Fruit fly (Drosophila melanogaster) whole organism, prepupa: ENCODE data around the gene Rga.
A peak's percentile ranks its signal among the peaks of the same experiment; 100 is the strongest.

ENCODE experiments used
- CG10631 ChIP-seq: fragments of 200-800 bp; sonication (Bioruptor generic); optimal IDR thresholded peaks from 2 replicates; lab custom pipeline; 2016; ENCODE audit warnings: missing biosample characterization, missing genetic modification characterization
- CG10669 ChIP-seq: fragments of 200-800 bp; sonication (Bioruptor generic); optimal IDR thresholded peaks from 3 replicates; lab custom pipeline; 2018; ENCODE audit warnings: missing biosample characterization, mild to moderate bottlenecking, missing genetic modification characterization, moderate library complexity
- CG11902 ChIP-seq: fragments of 200-800 bp; sonication (Bioruptor generic); optimal IDR thresholded peaks from 3 replicates; lab custom pipeline; 2016; ENCODE audit warnings: missing biosample characterization, missing genetic modification characterization
- CG1621 ChIP-seq: fragments of 200-800 bp; sonication (Bioruptor generic); optimal IDR thresholded peaks from 3 replicates; lab custom pipeline; 2018; ENCODE audit warnings: missing biosample characterization, mild to moderate bottlenecking, missing genetic modification characterization
- CG16779 ChIP-seq: fragments of 200-800 bp; sonication (Bioruptor generic); optimal IDR thresholded peaks from 3 replicates; lab custom pipeline; 2017; ENCODE audit warnings: missing biosample characterization, mild to moderate bottlenecking, missing genetic modification characterization
- CG31627 ChIP-seq: fragments of 200-800 bp; sonication (Bioruptor generic); optimal IDR thresholded peaks from 3 replicates; lab custom pipeline; 2016; ENCODE audit warnings: missing biosample characterization, missing genetic modification characterization
- CG32006 ChIP-seq: fragments of 200-800 bp; sonication (Bioruptor generic); optimal IDR thresholded peaks from 3 replicates; lab custom pipeline; 2017; ENCODE audit warnings: missing biosample characterization, mild to moderate bottlenecking, missing genetic modification characterization
- CG34406 ChIP-seq: fragments of 200-800 bp; sonication (Bioruptor generic); optimal IDR thresholded peaks from 3 replicates; lab custom pipeline; 2016; ENCODE audit warnings: missing biosample characterization, missing genetic modification characterization
- CG3919 ChIP-seq: fragments of 200-800 bp; sonication (Bioruptor generic); optimal IDR thresholded peaks from 3 replicates; lab custom pipeline; 2016; ENCODE audit warnings: missing biosample characterization, missing genetic modification characterization
- CG4318 ChIP-seq: fragments of 200-800 bp; sonication (Bioruptor generic); optimal IDR thresholded peaks from 3 replicates; lab custom pipeline; 2017; ENCODE audit warnings: missing biosample characterization, mild to moderate bottlenecking, missing genetic modification characterization
- CG6792 ChIP-seq: fragments of 200-800 bp; sonication (Bioruptor generic); optimal IDR thresholded peaks from 3 replicates; lab custom pipeline; 2016; ENCODE audit warnings: missing biosample characterization, missing genetic modification characterization
- CG6808 ChIP-seq: fragments of 200-800 bp; sonication (Bioruptor generic); optimal IDR thresholded peaks from 3 replicates; lab custom pipeline; 2017; ENCODE audit warnings: missing biosample characterization, missing genetic modification characterization, mild to moderate bottlenecking, moderate library complexity, missing genetic modification reagents
- CG6854 ChIP-seq: fragments of 200-800 bp; sonication (Bioruptor generic); optimal IDR thresholded peaks from 2 replicates; lab custom pipeline; 2017; ENCODE audit warnings: missing biosample characterization, mild to moderate bottlenecking, missing genetic modification characterization
- CG7368 ChIP-seq: fragments of 200-800 bp; sonication (Bioruptor generic); optimal IDR thresholded peaks from 3 replicates; lab custom pipeline; 2016; ENCODE audit warnings: missing biosample characterization, missing genetic modification characterization
- CG8119 ChIP-seq: fragments of 200-800 bp; sonication (Bioruptor generic); IDR thresholded peaks from 3 replicates; pipeline ENCODE4 v1.3.6; 2022; ENCODE audit warnings: missing biosample characterization, missing genetic modification characterization
- CG8319 ChIP-seq: fragments of 200-800 bp; sonication (Bioruptor generic); optimal IDR thresholded peaks from 3 replicates; lab custom pipeline; 2016; ENCODE audit warnings: missing biosample characterization, missing genetic modification characterization
- CG8632 ChIP-seq: fragments of 200-800 bp; sonication (Bioruptor generic); optimal IDR thresholded peaks from 3 replicates; lab custom pipeline; 2016; ENCODE audit warnings: missing biosample characterization, missing genetic modification characterization
- CG9139 ChIP-seq: fragments of 200-800 bp; sonication (Bioruptor generic); optimal IDR thresholded peaks from 3 replicates; lab custom pipeline; 2017; ENCODE audit warnings: missing biosample characterization, mild to moderate bottlenecking, missing genetic modification characterization
- Eip75B ChIP-seq: fragments of 200-800 bp; sonication (Bioruptor generic); optimal IDR thresholded peaks from 3 replicates; lab custom pipeline; 2016; ENCODE audit warnings: missing biosample characterization, missing genetic modification characterization
- Eip78C ChIP-seq: fragments of 200-800 bp; sonication (Bioruptor generic); peaks from one replicate; lab custom pipeline; 2016; ENCODE audit warnings: missing biosample characterization, missing genetic modification characterization
- Eip93F ChIP-seq: fragments of 200-800 bp; sonication (Bioruptor generic); optimal IDR thresholded peaks from 2 replicates; lab custom pipeline; 2016; ENCODE audit warnings: missing biosample characterization, mild to moderate bottlenecking, missing genetic modification characterization
- Ets21C ChIP-seq: fragments of 200-800 bp; sonication (Bioruptor generic); optimal IDR thresholded peaks from 3 replicates; lab custom pipeline; 2016; ENCODE audit warnings: missing biosample characterization, missing genetic modification characterization
- Ets96B ChIP-seq: fragments of 200-800 bp; optimal IDR thresholded peaks from 2 replicates; lab custom pipeline; 2019; ENCODE audit warnings: missing biosample characterization, mild to moderate bottlenecking, missing genetic modification characterization, moderate library complexity
- Hr38 ChIP-seq: sonication (Bioruptor generic); optimal IDR thresholded peaks from 2 replicates; lab custom pipeline; 2016; ENCODE audit warnings: missing biosample characterization, missing genetic modification characterization
- Hr4 ChIP-seq: fragments of 200-800 bp; sonication (Bioruptor generic); optimal IDR thresholded peaks from 3 replicates; lab custom pipeline; 2016; ENCODE audit warnings: missing biosample characterization, missing genetic modification characterization
- Lpt ChIP-seq: fragments of 200-800 bp; sonication (Bioruptor generic); optimal IDR thresholded peaks from 3 replicates; lab custom pipeline; 2016; ENCODE audit warnings: missing biosample characterization, missing genetic modification characterization
- Met ChIP-seq: fragments of 200-800 bp; sonication (Bioruptor generic); optimal IDR thresholded peaks from 3 replicates; lab custom pipeline; 2016; ENCODE audit warnings: missing biosample characterization, missing genetic modification characterization
- Smox ChIP-seq: fragments of 200-800 bp; sonication (Bioruptor generic); optimal IDR thresholded peaks from 3 replicates; lab custom pipeline; 2016; ENCODE audit warnings: missing biosample characterization, missing genetic modification characterization
- Sox102F ChIP-seq: fragments of 200-800 bp; sonication (Bioruptor generic); optimal IDR thresholded peaks from 2 replicates; lab custom pipeline; 2016; ENCODE audit warnings: missing biosample characterization, mild to moderate bottlenecking, missing genetic modification characterization
- Sox14 ChIP-seq: fragments of 200-800 bp; sonication (Bioruptor generic); optimal IDR thresholded peaks from 3 replicates; lab custom pipeline; 2016; ENCODE audit warnings: missing biosample characterization, missing genetic modification characterization
- Sox15 ChIP-seq: fragments of 200-800 bp; sonication (Bioruptor generic); optimal IDR thresholded peaks from 3 replicates; lab custom pipeline; 2016; ENCODE audit warnings: missing biosample characterization, missing genetic modification characterization
- achi ChIP-seq: fragments of 200-800 bp; sonication (Bioruptor generic); optimal IDR thresholded peaks from 3 replicates; lab custom pipeline; 2016; ENCODE audit warnings: missing biosample characterization, missing genetic modification characterization
- acj6 ChIP-seq: fragments of 200-800 bp; sonication (Bioruptor generic); optimal IDR thresholded peaks from 3 replicates; lab custom pipeline; 2016; ENCODE audit warnings: missing biosample characterization, missing genetic modification characterization
- cyc ChIP-seq: fragments of 200-800 bp; sonication (Bioruptor generic); optimal IDR thresholded peaks from 3 replicates; lab custom pipeline; 2016; ENCODE audit warnings: missing biosample characterization, missing genetic modification characterization
- dac ChIP-seq: fragments of 200-800 bp; sonication (Bioruptor generic); optimal IDR thresholded peaks from 2 replicates; lab custom pipeline; 2017; ENCODE audit warnings: missing biosample characterization, mild to moderate bottlenecking, missing genetic modification characterization
- dsx ChIP-seq: fragments of 200-800 bp; optimal IDR thresholded peaks from 3 replicates; lab custom pipeline; 2019; ENCODE audit warnings: missing biosample characterization, mild to moderate bottlenecking, missing genetic modification characterization, moderate library complexity; ENCODE audit not compliant: poor library complexity, severe bottlenecking
- eg ChIP-seq: fragments of 200-800 bp; sonication (Bioruptor generic); IDR thresholded peaks from 3 replicates; pipeline ENCODE4 v1.3.6; 2022; ENCODE audit warnings: missing biosample characterization, missing genetic modification characterization
- fd85E ChIP-seq: fragments of 200-800 bp; sonication (Bioruptor generic); optimal IDR thresholded peaks from 3 replicates; lab custom pipeline; 2016; ENCODE audit warnings: missing biosample characterization, missing genetic modification characterization
- fkh ChIP-seq: fragments of 200-800 bp; sonication (Bioruptor generic); optimal IDR thresholded peaks from 3 replicates; lab custom pipeline; 2017; ENCODE audit warnings: missing biosample characterization, mild to moderate bottlenecking, missing genetic modification characterization, moderate library complexity
- lz ChIP-seq: fragments of 200-800 bp; sonication (Bioruptor generic); optimal IDR thresholded peaks from 3 replicates; lab custom pipeline; 2016; ENCODE audit warnings: missing biosample characterization, missing genetic modification characterization
- pdm3 ChIP-seq: fragments of 200-800 bp; sonication (Bioruptor generic); optimal IDR thresholded peaks from 3 replicates; lab custom pipeline; 2016; ENCODE audit warnings: missing biosample characterization, missing genetic modification characterization
- spab ChIP-seq: fragments of 200-800 bp; sonication (Bioruptor generic); optimal IDR thresholded peaks from 2 replicates; lab custom pipeline; 2017; ENCODE audit warnings: missing biosample characterization, mild to moderate bottlenecking, missing genetic modification characterization, missing genetic modification reagents
- ss ChIP-seq, 2 experiments: fragments of 200-800 bp; sonication (Bioruptor generic); optimal IDR thresholded peaks; 2 replicates in 1 of 2; 3 replicates in 1 of 2; lab custom pipeline; 2017 to 2018; ENCODE audit warnings: mild to moderate bottlenecking in 2 of 2, missing biosample characterization in 2 of 2, missing genetic modification characterization in 2 of 2, moderate library complexity in 1 of 2
- svp ChIP-seq: fragments of 200-800 bp; sonication (Bioruptor generic); peaks from one replicate; lab custom pipeline; 2016; ENCODE audit warnings: missing biosample characterization, missing genetic modification characterization
- topi ChIP-seq: fragments of 200-800 bp; sonication (Bioruptor generic); optimal IDR thresholded peaks from 3 replicates; lab custom pipeline; 2016; ENCODE audit warnings: missing biosample characterization, missing genetic modification characterization
- vri ChIP-seq: fragments of 200-800 bp; sonication (Bioruptor generic); optimal IDR thresholded peaks from 3 replicates; lab custom pipeline; 2016; ENCODE audit warnings: missing biosample characterization, mild to moderate bottlenecking, missing genetic modification characterization

The Rga gene

dm6 chr3R:5612372-5613113 is at the start of gene Rga:
Rga (minus strand) TSS chr3R:5613112.
- TF ChIP-seq Smox (GFP tag; lab: Kevin White, UChicago) = no peak
- no peak for TF ChIP-seq Lpt (GFP tag; lab: Kevin White, UChicago)
- no peak for TF ChIP-seq Ets96B
- TF ChIP-seq eg (GFP tag; lab: Robert Waterston, UW) = no peak
- TF ChIP-seq achi = no peak
- peak; percentile 22 for TF ChIP-seq CG6854 (GFP tag; lab: Kevin White, UChicago)
- peak; percentile 28 for TF ChIP-seq fd85E
- peak; percentile 86 for TF ChIP-seq svp (GFP tag; lab: Kevin White, UChicago)
- no peak for TF ChIP-seq Hr4
- no peak for TF ChIP-seq CG7368 (GFP tag; lab: Kevin White, UChicago)
- no peak for TF ChIP-seq CG10631 (GFP tag; lab: Kevin White, UChicago)
- TF ChIP-seq dac (GFP tag; lab: Kevin White, UChicago) = no peak
- no peak for TF ChIP-seq CG1621
- no peak for TF ChIP-seq CG16779 (tag; lab: Kevin White, UChicago)
- TF ChIP-seq Eip78C = peak; percentile 48
- TF ChIP-seq Sox14 (GFP tag; lab: Kevin White, UChicago) = peak; percentile 67
- no peak for TF ChIP-seq CG11902
- TF ChIP-seq CG8632 (GFP tag; lab: Kevin White, UChicago) = no peak
- no peak for TF ChIP-seq CG3919 (GFP tag; lab: Kevin White, UChicago)
- TF ChIP-seq spab (GFP tag; lab: Kevin White, UChicago) = no peak
- TF ChIP-seq Eip75B (GFP tag; lab: Kevin White, UChicago) = no peak
- TF ChIP-seq cyc (GFP tag; lab: Kevin White, UChicago) = no peak
- no peak for TF ChIP-seq lz (GFP tag; lab: Kevin White, UChicago)
- no peak for TF ChIP-seq Eip93F (GFP tag; lab: Kevin White, UChicago)
- peak; percentile 54 for TF ChIP-seq CG9139 (GFP tag; lab: Kevin White, UChicago)
- TF ChIP-seq CG6808 (GFP tag; lab: Kevin White, UChicago) = no peak
- TF ChIP-seq Sox15 = no peak
- peak; percentile 31 for TF ChIP-seq vri
- TF ChIP-seq ss (GFP tag; optimal IDR thresholded peaks at IDR 0.05; lab: Kevin White, UChicago) = peak; percentile 33 to 38

DNA sequence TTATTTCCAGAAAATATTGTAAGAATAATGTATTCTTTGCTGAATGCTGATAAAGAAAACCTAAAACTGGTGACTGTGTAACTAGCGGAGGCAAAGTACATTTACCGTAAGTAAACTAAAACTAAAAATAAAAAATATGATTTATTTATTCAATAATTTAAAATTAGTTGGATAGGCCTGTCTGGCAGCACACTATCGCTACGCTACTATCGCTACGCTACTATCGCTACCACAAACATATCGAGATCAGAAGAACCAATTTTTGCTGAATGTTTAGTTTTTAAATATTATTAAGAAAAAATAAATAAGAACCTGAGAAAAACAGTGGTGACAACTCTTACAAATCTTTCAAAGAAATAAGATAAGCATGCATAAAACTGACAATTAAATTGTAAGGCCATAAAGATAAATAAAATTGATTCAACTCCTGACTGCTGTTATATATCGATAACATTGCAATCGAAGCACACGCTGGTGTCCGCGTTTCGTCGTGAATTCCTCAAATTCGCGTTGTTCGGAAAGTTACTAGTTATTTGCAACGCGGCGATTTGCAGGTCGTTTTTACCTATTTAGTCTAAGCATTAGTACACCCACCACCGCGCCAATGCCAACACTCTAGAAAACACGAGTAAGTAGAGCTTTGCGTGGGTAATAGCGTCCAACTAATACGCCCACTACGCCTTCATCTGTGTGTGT is 47.4 kb upstream of the Rga start, which contains the start of gene Wdr33:
Wdr33 (plus strand) TSS at position 438 of the 696 bp plus-strand sequence.
- peak; percentile 50 for TF ChIP-seq CG10631 (GFP tag; lab: Kevin White, UChicago)
- no peak for TF ChIP-seq spab (GFP tag; lab: Kevin White, UChicago)
- TF ChIP-seq CG6792 (GFP tag; lab: Kevin White, UChicago) = no peak
- TF ChIP-seq CG31627 (GFP tag; lab: Kevin White, UChicago) = no peak
- no peak for TF ChIP-seq Sox102F (GFP tag; lab: Kevin White, UChicago)
- peak; percentile 24 for TF ChIP-seq topi (GFP tag; lab: Kevin White, UChicago)
- TF ChIP-seq CG4318 = no peak
- TF ChIP-seq CG11902 = peak; percentile 48
- TF ChIP-seq CG10669 (GFP tag; lab: Kevin White, UChicago) = peak; percentile 41
- TF ChIP-seq Met (GFP tag; lab: Kevin White, UChicago) = peak; percentile 28
- TF ChIP-seq CG1621 = no peak
- TF ChIP-seq dsx (GFP tag; lab: Kevin White, UChicago) = no peak
- peak; percentile 20 for TF ChIP-seq Ets96B
- TF ChIP-seq CG6854 (GFP tag; lab: Kevin White, UChicago) = no peak
- peak; percentile 31 for TF ChIP-seq Smox (GFP tag; lab: Kevin White, UChicago)
- no peak for TF ChIP-seq Hr38
- TF ChIP-seq CG34406 (GFP tag; lab: Kevin White, UChicago) = peak; percentile 3
- TF ChIP-seq CG8119 = no peak
- no peak for TF ChIP-seq CG16779 (tag; lab: Kevin White, UChicago)
- TF ChIP-seq Ets21C = peak; percentile 13
- peak; percentile 45 for TF ChIP-seq Sox15
- TF ChIP-seq lz (GFP tag; lab: Kevin White, UChicago) = peak; percentile 24
- no peak for TF ChIP-seq Lpt (GFP tag; lab: Kevin White, UChicago)
- peak; percentile 36 for TF ChIP-seq cyc (GFP tag; lab: Kevin White, UChicago)
- no peak for TF ChIP-seq dac (GFP tag; lab: Kevin White, UChicago)
- no peak for TF ChIP-seq CG6808 (GFP tag; lab: Kevin White, UChicago)
- peak; percentile 45 for TF ChIP-seq Hr4
- TF ChIP-seq CG8319 (GFP tag; lab: Kevin White, UChicago) = peak; percentile 6
- TF ChIP-seq fkh (GFP tag; lab: Kevin White, UChicago) = peak; percentile 32
- peak; percentile 9 for TF ChIP-seq Eip78C
- no peak for TF ChIP-seq pdm3 (GFP tag; lab: Kevin White, UChicago)
- peak; percentile 54 for TF ChIP-seq acj6 (GFP tag; lab: Kevin White, UChicago)
- no peak for TF ChIP-seq CG3919 (GFP tag; lab: Kevin White, UChicago)
- TF ChIP-seq CG32006 (GFP tag; lab: Kevin White, UChicago) = peak; percentile 60
